Worm (Caenorhabditis elegans): ENCODE data around the gene srw-23.

DNA sequence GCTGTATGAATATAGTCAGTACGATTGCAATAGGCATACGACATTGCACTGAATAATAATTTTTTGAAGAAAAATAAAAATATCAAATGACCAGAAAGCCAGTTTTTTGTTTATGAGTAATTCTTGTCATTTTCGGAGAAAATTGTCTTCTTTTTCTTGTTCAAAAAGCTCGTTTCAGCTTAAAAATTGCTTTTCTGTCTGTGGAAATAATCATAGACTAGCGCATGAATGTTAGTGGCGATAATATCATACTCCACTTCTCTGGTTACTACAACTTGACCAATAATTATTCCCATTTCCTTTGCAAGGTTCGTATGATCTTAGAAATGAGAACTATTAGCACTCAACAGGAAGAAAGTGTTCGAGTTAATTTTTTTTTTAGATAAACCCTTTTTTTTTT lies 46.3 kb upstream of the srw-23 start, which contains the start of gene srh-216:
- TF ChIP-seq hif-1 (tag; optimal IDR thresholded peaks at IDR 0.05) (no peak), sdz-12 (GFP tag; optimal IDR thresholded peaks at IDR 0.05) (no peak), snpc-4 (tag; optimal IDR thresholded peaks at IDR 0.05) (no peak), nhr-25 (tag; optimal IDR thresholded peaks at IDR 0.05; ENCODE audit: borderline replicate concordance, insufficient read depth) (no peak), ZK546.5 (tag; optimal IDR thresholded peaks at IDR 0.05) (no peak), aly-2 (tag; optimal IDR thresholded peaks at IDR 0.05) (no peak), nhr-41 (GFP tag; IDR thresholded peaks at IDR 0.05) (no peak), php-3 (GFP tag; IDR thresholded peaks at IDR 0.05) (no peak), mes-2 (tag; optimal IDR thresholded peaks at IDR 0.05; ENCODE audit: poor library complexity, severe bottlenecking) (no peak), R02D3.7 (tag; optimal IDR thresholded peaks at IDR 0.05) (no peak), nhr-48 (tag; optimal IDR thresholded peaks at IDR 0.05) (no peak)

Data from whole organism, L4 larva.